Fruit fly (Drosophila melanogaster): ENCODE data around the gene CG15563.

DNA sequence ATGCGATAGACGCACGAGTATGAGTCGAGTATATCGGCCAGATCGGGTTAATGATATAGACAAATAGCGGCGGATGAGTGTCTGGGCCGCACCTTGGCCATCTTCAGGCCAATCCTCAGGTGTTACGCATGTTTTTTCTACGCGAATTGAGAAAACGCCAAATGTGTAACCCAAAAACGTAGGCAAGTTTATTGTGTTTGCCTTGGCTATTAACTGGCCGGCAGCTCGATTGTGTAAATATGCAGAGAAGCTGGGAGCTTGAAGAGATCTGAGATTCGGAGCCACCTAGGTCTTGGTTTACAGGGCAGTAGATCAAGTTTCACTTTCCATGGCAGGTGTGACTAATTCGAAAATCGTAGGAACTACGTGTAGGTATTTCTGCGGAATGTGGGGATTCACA lies 7.9 kb upstream of the CG15563 start:
- TF ChIP-seq usp (GFP tag; optimal IDR thresholded peaks at IDR 0.05) (no peak), CG8478 (optimal IDR thresholded peaks at IDR 0.05) (no peak), pan (optimal IDR thresholded peaks at IDR 0.05) (no peak), EcR (GFP tag; optimal IDR thresholded peaks at IDR 0.05) (no peak)
